Worm (Caenorhabditis elegans) whole organism, midembryonic: ENCODE measurements around the gene fipr-15.

Experiments used
- T22C8.4 ChIP-seq: fragments of 200-800 bp; sonication (Bioruptor generic); IDR thresholded peaks from 2 replicates; pipeline ENCODE4 v1.3.6; 2022; ENCODE audit warnings: missing genetic modification characterization, missing compliant biosample characterization
- flt-1 ChIP-seq: fragments of 200-800 bp; sonication (Bioruptor generic); IDR thresholded peaks from 2 replicates; pipeline ENCODE4 v1.3.6; 2022; ENCODE audit warnings: missing genetic modification characterization, missing compliant biosample characterization
- klf-2 ChIP-seq: fragments of 200-800 bp; sonication (Bioruptor generic); conservative IDR thresholded peaks from 2 replicates; pipeline ENCODE4 v1.3.6; 2022; ENCODE audit warnings: missing genetic modification reagents, missing genetic modification characterization, missing compliant biosample characterization
- med-1 ChIP-seq: sonication (generic microtip); optimal IDR thresholded peaks from 2 replicates; lab custom pipeline; 2017; ENCODE audit warnings: missing genetic modification characterization, mild to moderate bottlenecking, missing compliant biosample characterization, antibody characterized with exemption, missing genetic modification reagents; ENCODE audit not compliant: insufficient read depth
- ref-1 ChIP-seq: fragments of 200-800 bp; sonication (Bioruptor generic); conservative IDR thresholded peaks from 2 replicates; pipeline ENCODE4 v1.3.6; 2022; ENCODE audit warnings: missing genetic modification reagents, missing genetic modification characterization, missing compliant biosample characterization
- tab-1 ChIP-seq: fragments of 200-800 bp; sonication (Bioruptor generic); IDR thresholded peaks from 2 replicates; pipeline ENCODE4 v1.3.6; 2022; ENCODE audit warnings: missing genetic modification characterization, missing compliant biosample characterization
- ztf-23 ChIP-seq: fragments of 200-800 bp; sonication (Bioruptor generic); IDR thresholded peaks from 2 replicates; pipeline ENCODE4 v1.3.6; 2022; ENCODE audit warnings: missing genetic modification reagents, missing genetic modification characterization, missing compliant biosample characterization
- ztf-29 ChIP-seq: fragments of 200-800 bp; sonication (Bioruptor generic); IDR thresholded peaks from 2 replicates; pipeline ENCODE4 v1.3.6; 2022; ENCODE audit warnings: missing genetic modification reagents, missing genetic modification characterization, missing compliant biosample characterization

ce11 chrIV:10874527-10874926, 5.8 kb upstream of the fipr-15 start, which contains the start of gene F13E9.12:
- TF ChIP-seq ztf-23 (GFP tag; lab: Robert Waterston, UW) (no peak), ref-1 (no peak), med-1 (GFP tag; lab: Kevin White, UChicago) (no peak), flt-1 (no peak), ztf-29 (GFP tag; lab: Robert Waterston, UW) (no peak), tab-1 (GFP tag; lab: Robert Waterston, UW) (no peak), T22C8.4 (no peak), klf-2 (no peak)
